Fruit fly (Drosophila melanogaster) whole organism, prepupa: ENCODE data around the gene CG13073.

ENCODE experiments used
- Blimp-1 ChIP-seq: fragments of 200-800 bp; sonication (Bioruptor generic); optimal IDR thresholded peaks from 3 replicates; lab custom pipeline; 2017; ENCODE audit warnings: missing biosample characterization, missing genetic modification characterization, mild to moderate bottlenecking, moderate library complexity, missing genetic modification reagents
- CG10631 ChIP-seq: fragments of 200-800 bp; sonication (Bioruptor generic); optimal IDR thresholded peaks from 2 replicates; lab custom pipeline; 2016; ENCODE audit warnings: missing biosample characterization, missing genetic modification characterization
- CG11294 ChIP-seq: fragments of 200-800 bp; sonication (Bioruptor generic); IDR thresholded peaks from 2 replicates; pipeline ENCODE4 v1.3.6; 2022; ENCODE audit warnings: missing biosample characterization, missing genetic modification characterization
- CG11762 ChIP-seq: fragments of 200-800 bp; sonication (Bioruptor generic); optimal IDR thresholded peaks from 3 replicates; lab custom pipeline; 2016; ENCODE audit warnings: missing biosample characterization, missing genetic modification characterization; ENCODE audit not compliant: insufficient read depth
- CG11902 ChIP-seq: fragments of 200-800 bp; sonication (Bioruptor generic); optimal IDR thresholded peaks from 3 replicates; lab custom pipeline; 2016; ENCODE audit warnings: missing biosample characterization, missing genetic modification characterization
- CG15336 ChIP-seq: fragments of 200-800 bp; sonication (Bioruptor generic); IDR thresholded peaks from 2 replicates; pipeline ENCODE4 v1.3.6; 2022; ENCODE audit warnings: missing biosample characterization, missing genetic modification characterization
- CG1621 ChIP-seq: fragments of 200-800 bp; sonication (Bioruptor generic); optimal IDR thresholded peaks from 3 replicates; lab custom pipeline; 2018; ENCODE audit warnings: missing biosample characterization, mild to moderate bottlenecking, missing genetic modification characterization
- CG16779 ChIP-seq: fragments of 200-800 bp; sonication (Bioruptor generic); optimal IDR thresholded peaks from 3 replicates; lab custom pipeline; 2017; ENCODE audit warnings: missing biosample characterization, mild to moderate bottlenecking, missing genetic modification characterization
- CG3032 ChIP-seq: fragments of 200-800 bp; optimal IDR thresholded peaks from 2 replicates; lab custom pipeline; 2019; ENCODE audit warnings: missing biosample characterization, mild to moderate bottlenecking, missing genetic modification characterization, moderate library complexity
- CG32006 ChIP-seq: fragments of 200-800 bp; sonication (Bioruptor generic); optimal IDR thresholded peaks from 3 replicates; lab custom pipeline; 2017; ENCODE audit warnings: missing biosample characterization, mild to moderate bottlenecking, missing genetic modification characterization
- CG3919 ChIP-seq: fragments of 200-800 bp; sonication (Bioruptor generic); optimal IDR thresholded peaks from 3 replicates; lab custom pipeline; 2016; ENCODE audit warnings: missing biosample characterization, missing genetic modification characterization
- CG4318 ChIP-seq: fragments of 200-800 bp; sonication (Bioruptor generic); optimal IDR thresholded peaks from 3 replicates; lab custom pipeline; 2017; ENCODE audit warnings: missing biosample characterization, mild to moderate bottlenecking, missing genetic modification characterization
- CG6163 ChIP-seq: fragments of 200-800 bp; sonication (Bioruptor generic); IDR thresholded peaks from 3 replicates; pipeline ENCODE4 v1.3.6; 2022; ENCODE audit warnings: missing biosample characterization, missing genetic modification characterization
- CG6792 ChIP-seq: fragments of 200-800 bp; sonication (Bioruptor generic); optimal IDR thresholded peaks from 3 replicates; lab custom pipeline; 2016; ENCODE audit warnings: missing biosample characterization, missing genetic modification characterization
- CG7368 ChIP-seq: fragments of 200-800 bp; sonication (Bioruptor generic); optimal IDR thresholded peaks from 3 replicates; lab custom pipeline; 2016; ENCODE audit warnings: missing biosample characterization, missing genetic modification characterization
- CG8119 ChIP-seq: fragments of 200-800 bp; sonication (Bioruptor generic); IDR thresholded peaks from 3 replicates; pipeline ENCODE4 v1.3.6; 2022; ENCODE audit warnings: missing biosample characterization, missing genetic modification characterization
- CG8319 ChIP-seq: fragments of 200-800 bp; sonication (Bioruptor generic); optimal IDR thresholded peaks from 3 replicates; lab custom pipeline; 2016; ENCODE audit warnings: missing biosample characterization, missing genetic modification characterization
- CG8632 ChIP-seq: fragments of 200-800 bp; sonication (Bioruptor generic); optimal IDR thresholded peaks from 3 replicates; lab custom pipeline; 2016; ENCODE audit warnings: missing biosample characterization, missing genetic modification characterization
- CG9139 ChIP-seq: fragments of 200-800 bp; sonication (Bioruptor generic); optimal IDR thresholded peaks from 3 replicates; lab custom pipeline; 2017; ENCODE audit warnings: missing biosample characterization, mild to moderate bottlenecking, missing genetic modification characterization
- Eip75B ChIP-seq: fragments of 200-800 bp; sonication (Bioruptor generic); optimal IDR thresholded peaks from 3 replicates; lab custom pipeline; 2016; ENCODE audit warnings: missing biosample characterization, missing genetic modification characterization
- Eip78C ChIP-seq: fragments of 200-800 bp; sonication (Bioruptor generic); peaks from one replicate; lab custom pipeline; 2016; ENCODE audit warnings: missing biosample characterization, missing genetic modification characterization
- Eip93F ChIP-seq: fragments of 200-800 bp; sonication (Bioruptor generic); optimal IDR thresholded peaks from 2 replicates; lab custom pipeline; 2016; ENCODE audit warnings: missing biosample characterization, mild to moderate bottlenecking, missing genetic modification characterization
- Ets21C ChIP-seq: fragments of 200-800 bp; sonication (Bioruptor generic); optimal IDR thresholded peaks from 3 replicates; lab custom pipeline; 2016; ENCODE audit warnings: missing biosample characterization, missing genetic modification characterization
- Ets96B ChIP-seq: fragments of 200-800 bp; optimal IDR thresholded peaks from 2 replicates; lab custom pipeline; 2019; ENCODE audit warnings: missing biosample characterization, mild to moderate bottlenecking, missing genetic modification characterization, moderate library complexity
- Gug ChIP-seq: fragments of 200-800 bp; sonication (Bioruptor generic); IDR thresholded peaks from 2 replicates; pipeline ENCODE4 v1.3.6; 2022; ENCODE audit warnings: missing biosample characterization, missing genetic modification characterization
- Hr39 ChIP-seq: fragments of 200-800 bp; sonication (Bioruptor generic); optimal IDR thresholded peaks from 2 replicates; lab custom pipeline; 2016; ENCODE audit warnings: missing biosample characterization, missing genetic modification characterization
- Lpt ChIP-seq: fragments of 200-800 bp; sonication (Bioruptor generic); optimal IDR thresholded peaks from 3 replicates; lab custom pipeline; 2016; ENCODE audit warnings: missing biosample characterization, missing genetic modification characterization
- OdsH ChIP-seq: fragments of 200-800 bp; sonication (Bioruptor generic); optimal IDR thresholded peaks from 3 replicates; lab custom pipeline; 2016; ENCODE audit warnings: missing biosample characterization, missing genetic modification characterization
- Sox102F ChIP-seq: fragments of 200-800 bp; sonication (Bioruptor generic); optimal IDR thresholded peaks from 2 replicates; lab custom pipeline; 2016; ENCODE audit warnings: missing biosample characterization, mild to moderate bottlenecking, missing genetic modification characterization
- Sox14 ChIP-seq: fragments of 200-800 bp; sonication (Bioruptor generic); optimal IDR thresholded peaks from 3 replicates; lab custom pipeline; 2016; ENCODE audit warnings: missing biosample characterization, missing genetic modification characterization
- Sox15 ChIP-seq: fragments of 200-800 bp; sonication (Bioruptor generic); optimal IDR thresholded peaks from 3 replicates; lab custom pipeline; 2016; ENCODE audit warnings: missing biosample characterization, missing genetic modification characterization
- achi ChIP-seq: fragments of 200-800 bp; sonication (Bioruptor generic); optimal IDR thresholded peaks from 3 replicates; lab custom pipeline; 2016; ENCODE audit warnings: missing biosample characterization, missing genetic modification characterization
- acj6 ChIP-seq: fragments of 200-800 bp; sonication (Bioruptor generic); optimal IDR thresholded peaks from 3 replicates; lab custom pipeline; 2016; ENCODE audit warnings: missing biosample characterization, missing genetic modification characterization
- cyc ChIP-seq: fragments of 200-800 bp; sonication (Bioruptor generic); optimal IDR thresholded peaks from 3 replicates; lab custom pipeline; 2016; ENCODE audit warnings: missing biosample characterization, missing genetic modification characterization
- dsx ChIP-seq: fragments of 200-800 bp; optimal IDR thresholded peaks from 3 replicates; lab custom pipeline; 2019; ENCODE audit warnings: missing biosample characterization, mild to moderate bottlenecking, missing genetic modification characterization, moderate library complexity; ENCODE audit not compliant: poor library complexity, severe bottlenecking
- eg ChIP-seq: fragments of 200-800 bp; sonication (Bioruptor generic); IDR thresholded peaks from 3 replicates; pipeline ENCODE4 v1.3.6; 2022; ENCODE audit warnings: missing biosample characterization, missing genetic modification characterization
- esn ChIP-seq: fragments of 200-800 bp; sonication (Bioruptor generic); optimal IDR thresholded peaks from 2 replicates; lab custom pipeline; 2016; ENCODE audit warnings: missing biosample characterization, mild to moderate bottlenecking, missing genetic modification characterization, moderate library complexity
- fd59A ChIP-seq: fragments of 200-800 bp; sonication (Bioruptor generic); optimal IDR thresholded peaks from 2 replicates; lab custom pipeline; 2017; ENCODE audit warnings: missing biosample characterization, mild to moderate bottlenecking, missing genetic modification characterization, missing genetic modification reagents
- fd85E ChIP-seq: fragments of 200-800 bp; sonication (Bioruptor generic); optimal IDR thresholded peaks from 3 replicates; lab custom pipeline; 2016; ENCODE audit warnings: missing biosample characterization, missing genetic modification characterization
- fkh ChIP-seq: fragments of 200-800 bp; sonication (Bioruptor generic); optimal IDR thresholded peaks from 3 replicates; lab custom pipeline; 2017; ENCODE audit warnings: missing biosample characterization, mild to moderate bottlenecking, missing genetic modification characterization, moderate library complexity
- lz ChIP-seq: fragments of 200-800 bp; sonication (Bioruptor generic); optimal IDR thresholded peaks from 3 replicates; lab custom pipeline; 2016; ENCODE audit warnings: missing biosample characterization, missing genetic modification characterization
- net ChIP-seq: fragments of 200-800 bp; sonication (Bioruptor generic); optimal IDR thresholded peaks from 3 replicates; lab custom pipeline; 2016; ENCODE audit warnings: missing biosample characterization, missing genetic modification characterization
- salr ChIP-seq, 2 experiments: fragments of 200-800 bp; sonication (Bioruptor generic); optimal IDR thresholded peaks; 3 replicates each; lab custom pipeline; 2016 to 2018; ENCODE audit warnings: missing biosample characterization in 2 of 2, missing genetic modification characterization in 2 of 2, mild to moderate bottlenecking in 1 of 2
- ss ChIP-seq, 2 experiments: fragments of 200-800 bp; sonication (Bioruptor generic); optimal IDR thresholded peaks; 2 replicates in 1 of 2; 3 replicates in 1 of 2; lab custom pipeline; 2017 to 2018; ENCODE audit warnings: mild to moderate bottlenecking in 2 of 2, missing biosample characterization in 2 of 2, missing genetic modification characterization in 2 of 2, moderate library complexity in 1 of 2
- svp ChIP-seq: fragments of 200-800 bp; sonication (Bioruptor generic); peaks from one replicate; lab custom pipeline; 2016; ENCODE audit warnings: missing biosample characterization, missing genetic modification characterization
- topi ChIP-seq: fragments of 200-800 bp; sonication (Bioruptor generic); optimal IDR thresholded peaks from 3 replicates; lab custom pipeline; 2016; ENCODE audit warnings: missing biosample characterization, missing genetic modification characterization

CG13073 gene

dm6 chr3L:16208053-16208838 lies 8.9 kb downstream of the CG13073 start (continued):
- no peak for TF ChIP-seq CG8319
- TF ChIP-seq Hr39 (GFP tag; lab: Kevin White, UChicago), result no peak
- TF ChIP-seq CG4318 (GFP tag; lab: Kevin White, UChicago), result no peak
- no peak for TF ChIP-seq Sox102F
- no peak for TF ChIP-seq fd59A (GFP tag; lab: Kevin White, UChicago)
- no peak for TF ChIP-seq CG15336 (GFP tag; lab: Robert Waterston, UW)
- TF ChIP-seq Gug, result no peak
- peak in 1 of 2 experiments; percentile 21 for TF ChIP-seq salr (GFP tag; optimal IDR thresholded peaks at IDR 0.05; lab: Kevin White, UChicago)
- 0 out of 3 replicates have a peak, but pooled peaks have one; percentile 18 for TF ChIP-seq CG8119 (GFP tag; lab: Robert Waterston, UW)
- no peak for TF ChIP-seq esn (GFP tag; lab: Kevin White, UChicago)
- peak; percentile 18 for TF ChIP-seq CG10631 (GFP tag; lab: Kevin White, UChicago)
- no peak for TF ChIP-seq topi (GFP tag; lab: Kevin White, UChicago)
- TF ChIP-seq CG11294 (GFP tag; lab: Robert Waterston, UW), result no peak
- TF ChIP-seq Eip93F (GFP tag; lab: Kevin White, UChicago), result no peak
- TF ChIP-seq lz (GFP tag; lab: Kevin White, UChicago), result no peak
- TF ChIP-seq Eip75B (GFP tag; lab: Kevin White, UChicago), result no peak
- TF ChIP-seq CG11902 (GFP tag; lab: Kevin White, UChicago), result no peak
- peak; percentile 31 for TF ChIP-seq CG32006 (GFP tag; lab: Kevin White, UChicago)

dm6 chr3L:16204128-16204527 lies 13.0 kb downstream of the CG13073 start:
- TF ChIP-seq acj6 (GFP tag; lab: Kevin White, UChicago) (peak; percentile 75), esn (GFP tag; lab: Kevin White, UChicago) (peak; percentile 72), Eip78C (GFP tag; lab: Kevin White, UChicago) (peak; percentile 91), fkh (GFP tag; lab: Kevin White, UChicago) (no peak), Sox15 (GFP tag; lab: Kevin White, UChicago) (peak; percentile 59), OdsH (GFP tag; lab: Kevin White, UChicago) (peak; percentile 70), Ets21C (GFP tag; lab: Kevin White, UChicago) (no peak), CG15336 (GFP tag; lab: Robert Waterston, UW) (peak; percentile 50; the same call in 1 of the 2 replicates), Gug (peak; percentile 37; the same call in 1 of the 2 replicates), CG8319 (peak; percentile 56), CG10631 (GFP tag; lab: Kevin White, UChicago) (peak; percentile 70), Blimp-1 (GFP tag; lab: Kevin White, UChicago) (peak; percentile 34), CG6163 (GFP tag; lab: Robert Waterston, UW) (peak; percentile 56; the same call in 2 of the 3 replicates), Ets96B (tag; lab: Kevin White, UChicago) (peak; percentile 85), CG7368 (peak; percentile 71), dsx (GFP tag; lab: Kevin White, UChicago) (peak; percentile 63), CG6792 (peak; percentile 74), topi (GFP tag; lab: Kevin White, UChicago) (peak; percentile 67), eg (GFP tag; lab: Robert Waterston, UW) (peak; percentile 37; the same call in 1 of the 3 replicates), CG11762 (GFP tag; lab: Kevin White, UChicago) (peak; percentile 49), net (GFP tag; lab: Kevin White, UChicago) (peak; percentile 58), CG8119 (GFP tag; lab: Robert Waterston, UW) (peak; percentile 59), CG1621 (tag; lab: Kevin White, UChicago) (peak; percentile 42), lz (GFP tag; lab: Kevin White, UChicago) (peak; percentile 46), CG3032 (peak; percentile 76), CG11902 (GFP tag; lab: Kevin White, UChicago) (peak; percentile 70), cyc (GFP tag; lab: Kevin White, UChicago) (peak; percentile 66), Sox14 (GFP tag; lab: Kevin White, UChicago) (peak; percentile 21), CG8632 (peak; percentile 73), CG16779 (tag; lab: Kevin White, UChicago) (peak; percentile 13), achi (GFP tag; lab: Kevin White, UChicago) (peak; percentile 69), svp (GFP tag; lab: Kevin White, UChicago) (peak; percentile 90), CG9139 (GFP tag; lab: Kevin White, UChicago) (peak; percentile 15), Sox102F (peak; percentile 66), fd85E (GFP tag; lab: Kevin White, UChicago) (no peak), ss (GFP tag; optimal IDR thresholded peaks at IDR 0.05; lab: Kevin White, UChicago) (peak; percentile 48 to 68), Lpt (no peak), fd59A (GFP tag; lab: Kevin White, UChicago) (peak; percentile 64), CG3919 (GFP tag; lab: Kevin White, UChicago) (peak; percentile 77), CG32006 (GFP tag; lab: Kevin White, UChicago) (peak; percentile 45)
